Worm (Caenorhabditis elegans): ENCODE measurements around the gene egl-36.

DNA sequence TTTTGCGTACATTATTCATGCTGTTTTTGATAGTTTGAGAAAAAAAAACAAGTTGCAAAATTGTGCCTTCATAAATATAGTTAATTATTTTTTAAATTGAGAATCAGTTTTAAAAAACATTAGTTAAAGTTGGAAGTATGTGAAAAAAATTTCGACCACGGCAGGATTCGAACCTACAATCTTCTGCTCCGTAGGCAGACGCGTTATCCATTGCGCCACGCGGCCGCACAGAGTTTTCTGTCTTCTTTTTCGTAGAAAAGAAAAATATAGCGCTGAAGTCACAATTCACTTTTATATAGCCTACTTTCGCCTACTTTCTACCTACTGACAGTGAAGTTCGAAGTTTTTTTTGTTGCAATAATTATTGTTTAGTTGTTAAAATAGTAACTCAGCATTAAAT lies 2.3 kb upstream of the egl-36 start:
- TF ChIP-seq unc-98 (GFP tag; IDR thresholded peaks at IDR 0.05), result no peak
- TF ChIP-seq unc-86 (tag; optimal IDR thresholded peaks at IDR 0.05), result no peak
